Fruit fly (Drosophila melanogaster) whole organism, embryonic: Measurements from ENCODE around the gene CG13455.

ENCODE experiments used
- Antp ChIP-seq: fragments of 200-800 bp; sonication (Bioruptor generic); optimal IDR thresholded peaks from 3 replicates; lab custom pipeline; 2016; ENCODE audit warnings: missing biosample characterization, missing genetic modification characterization
- Awh ChIP-seq: fragments of 200-800 bp; sonication (Bioruptor generic); IDR thresholded peaks from 2 replicates; pipeline ENCODE4, ENCODE4 v1.3.6; 2022; ENCODE audit warnings: missing biosample characterization, missing genetic modification characterization
- Bgb ChIP-seq: fragments of 200-800 bp; sonication (Bioruptor generic); IDR thresholded peaks from 2 replicates; pipeline ENCODE4 v1.3.6; 2022; ENCODE audit warnings: missing biosample characterization, missing genetic modification characterization; ENCODE audit not compliant: partially characterized antibody
- CG10543 ChIP-seq: fragments of 200-800 bp; sonication (Bioruptor generic); optimal IDR thresholded peaks from 3 replicates; lab custom pipeline; 2017; ENCODE audit warnings: missing biosample characterization, mild to moderate bottlenecking, missing genetic modification characterization, moderate library complexity
- CG10565 ChIP-seq: fragments of 200-800 bp; sonication (Bioruptor generic); optimal IDR thresholded peaks from 3 replicates; lab custom pipeline; 2016; ENCODE audit warnings: missing biosample characterization, mild to moderate bottlenecking, missing genetic modification characterization
- CG13894 ChIP-seq: fragments of 200-800 bp; sonication (Bioruptor generic); optimal IDR thresholded peaks from 3 replicates; lab custom pipeline; 2018; ENCODE audit warnings: missing biosample characterization, mild to moderate bottlenecking, missing genetic modification characterization, moderate library complexity
- CG14014 ChIP-seq: fragments of 200-800 bp; sonication (Bioruptor generic); IDR thresholded peaks from 2 replicates; pipeline ENCODE4 v1.3.6; 2022; ENCODE audit warnings: missing biosample characterization, missing genetic modification characterization
- CG15696 ChIP-seq: fragments of 200-800 bp; sonication (Bioruptor generic); optimal IDR thresholded peaks from 2 replicates; lab custom pipeline; 2019; ENCODE audit warnings: missing biosample characterization, mild to moderate bottlenecking, missing genetic modification characterization, moderate library complexity
- CG1603 ChIP-seq: fragments of 200-800 bp; sonication (Bioruptor generic); optimal IDR thresholded peaks from 2 replicates; lab custom pipeline; 2019; ENCODE audit warnings: missing biosample characterization, mild to moderate bottlenecking, missing genetic modification characterization, moderate library complexity
- CG17829 ChIP-seq: fragments of 200-800 bp; optimal IDR thresholded peaks from 2 replicates; lab custom pipeline; 2019; ENCODE audit warnings: missing biosample characterization, mild to moderate bottlenecking, missing genetic modification characterization, moderate library complexity
- CG2199 ChIP-seq: fragments of 200-800 bp; sonication (Bioruptor generic); IDR thresholded peaks from 3 replicates; pipeline ENCODE4 v1.3.6; 2022; ENCODE audit warnings: missing biosample characterization, missing genetic modification characterization
- CG31388 ChIP-seq: fragments of 200-800 bp; sonication (Bioruptor generic); optimal IDR thresholded peaks from 2 replicates; lab custom pipeline; 2016; ENCODE audit warnings: missing biosample characterization, missing genetic modification characterization
- CG32772 ChIP-seq: fragments of 200-800 bp; sonication (Bioruptor generic); IDR thresholded peaks from 2 replicates; pipeline ENCODE4 v1.3.6; 2022; ENCODE audit warnings: missing biosample characterization, missing genetic modification characterization
- CG34224 ChIP-seq: fragments of 200-800 bp; sonication (Bioruptor generic); IDR thresholded peaks from 3 replicates; pipeline ENCODE4 v1.3.6; 2022; ENCODE audit warnings: missing biosample characterization, missing genetic modification characterization; ENCODE audit not compliant: partially characterized antibody
- CG34376 ChIP-seq: fragments of 200-800 bp; sonication (Bioruptor generic); optimal IDR thresholded peaks from 2 replicates; lab custom pipeline; 2018; ENCODE audit warnings: missing biosample characterization, mild to moderate bottlenecking, missing genetic modification characterization
- CG7839 ChIP-seq: fragments of 200-800 bp; sonication (Bioruptor generic); optimal IDR thresholded peaks from 3 replicates; lab custom pipeline; 2018; ENCODE audit warnings: missing biosample characterization, mild to moderate bottlenecking, missing genetic modification characterization, moderate library complexity
- CG8290 ChIP-seq, 3 experiments: fragments of 200-800 bp; sonication (Bioruptor generic); optimal IDR thresholded peaks; 2 replicates each; lab custom pipeline; 2016 to 2019; ENCODE audit warnings: missing biosample characterization in 3 of 3, missing genetic modification characterization in 3 of 3, mild to moderate bottlenecking in 2 of 3, moderate library complexity in 1 of 3
- CG9727 ChIP-seq: fragments of 200-800 bp; sonication (Bioruptor generic); optimal IDR thresholded peaks from 3 replicates; lab custom pipeline; 2017; ENCODE audit warnings: missing biosample characterization, mild to moderate bottlenecking, missing genetic modification characterization
- Doc3 ChIP-seq: fragments of 200-800 bp; sonication (Bioruptor generic); IDR thresholded peaks from 3 replicates; pipeline ENCODE4 v1.3.6; 2022; ENCODE audit warnings: missing biosample characterization, missing genetic modification characterization; ENCODE audit not compliant: partially characterized antibody
- Dp ChIP-seq: fragments of 200-800 bp; sonication (Bioruptor generic); optimal IDR thresholded peaks from 2 replicates; lab custom pipeline; 2018; ENCODE audit warnings: missing biosample characterization, mild to moderate bottlenecking, missing genetic modification characterization, moderate library complexity
- GATAe ChIP-seq: fragments of 200-800 bp; sonication (Bioruptor generic); conservative IDR thresholded peaks from 2 replicates; pipeline ENCODE4 v1.3.6; 2022; ENCODE audit warnings: missing biosample characterization, missing genetic modification characterization
- H2.0 ChIP-seq: fragments of 200-800 bp; sonication (Bioruptor generic); IDR thresholded peaks from 2 replicates; pipeline ENCODE4 v1.3.6; 2022; ENCODE audit warnings: missing biosample characterization, missing genetic modification characterization
- Kr ChIP-seq: fragments of 200-800 bp; sonication (Bioruptor generic); optimal IDR thresholded peaks from 2 replicates; lab custom pipeline; 2017; ENCODE audit warnings: missing biosample characterization, mild to moderate bottlenecking, missing genetic modification characterization
- MBD-R2 ChIP-seq: fragments of 200-800 bp; sonication (Bioruptor generic); IDR thresholded peaks from 2 replicates; pipeline ENCODE4 v1.3.6; 2022; ENCODE audit warnings: missing biosample characterization, missing genetic modification characterization
- Med ChIP-seq: fragments of 200-800 bp; sonication (Bioruptor generic); peaks from one replicate; lab custom pipeline; 2016; ENCODE audit warnings: missing biosample characterization, missing genetic modification characterization, mild to moderate bottlenecking, inconsistent platforms, moderate library complexity
- Nf-YA ChIP-seq: fragments of 200-800 bp; sonication (Bioruptor generic); IDR thresholded peaks from 2 replicates; pipeline ENCODE4 v1.3.6; 2022; ENCODE audit warnings: missing biosample characterization, missing genetic modification characterization
- Stat92E ChIP-seq, 3 experiments: fragments of >200 bp in 2 of 3; fragments of 200-800 bp in 1 of 3; sonication (Bioruptor generic) in 1 of 3; optimal IDR thresholded peaks; 2 replicates each; lab custom pipeline; 2017 to 2019; ENCODE audit warnings: missing biosample characterization in 3 of 3, missing genetic modification characterization in 3 of 3, mild to moderate bottlenecking in 1 of 3, moderate library complexity in 1 of 3
- Xrp1 ChIP-seq: fragments of 200-800 bp; sonication (Bioruptor generic); IDR thresholded peaks from 2 replicates; pipeline ENCODE4 v1.3.6; 2022; ENCODE audit warnings: missing biosample characterization, missing genetic modification characterization
- ato ChIP-seq: fragments of 200-800 bp; sonication (Bioruptor generic); IDR thresholded peaks from 2 replicates; pipeline ENCODE4 v1.3.6; 2022; ENCODE audit warnings: missing biosample characterization, missing genetic modification characterization; ENCODE audit not compliant: partially characterized antibody
- crp ChIP-seq, 2 experiments: fragments of 200-800 bp; sonication (Bioruptor generic); optimal IDR thresholded peaks; 2 replicates in 1 of 2; 3 replicates in 1 of 2; lab custom pipeline; 2017; ENCODE audit warnings: missing biosample characterization in 2 of 2, missing genetic modification characterization in 2 of 2, mild to moderate bottlenecking in 1 of 2, moderate library complexity in 1 of 2
- eve ChIP-seq, 2 experiments: fragments of >200 bp; optimal IDR thresholded peaks; 2 replicates each; lab custom pipeline; 2017; ENCODE audit warnings: missing biosample characterization in 2 of 2, missing genetic modification characterization in 2 of 2
- grn ChIP-seq: fragments of 200-800 bp; sonication (Bioruptor generic); optimal IDR thresholded peaks from 3 replicates; lab custom pipeline; 2017; ENCODE audit warnings: missing biosample characterization, missing genetic modification characterization
- jigr1 ChIP-seq: fragments of 200-800 bp; sonication (Bioruptor generic); IDR thresholded peaks from 3 replicates; pipeline ENCODE4 v1.3.6; 2022; ENCODE audit warnings: missing biosample characterization, missing genetic modification characterization
- lola ChIP-seq, 3 experiments: fragments of >200 bp in 2 of 3; fragments of 200-800 bp in 1 of 3; sonication (Bioruptor generic) in 1 of 3; optimal IDR thresholded peaks; 2 replicates each; lab custom pipeline; 2017 to 2019; ENCODE audit warnings: missing biosample characterization in 3 of 3, missing genetic modification characterization in 3 of 3, mild to moderate bottlenecking in 1 of 3, moderate library complexity in 1 of 3
- mirr ChIP-seq: fragments of 200-800 bp; sonication (Bioruptor generic); optimal IDR thresholded peaks from 3 replicates; lab custom pipeline; 2018; ENCODE audit warnings: missing biosample characterization, mild to moderate bottlenecking, missing genetic modification characterization
- pros ChIP-seq: fragments of 200-800 bp; sonication (Bioruptor generic); optimal IDR thresholded peaks from 3 replicates; lab custom pipeline; 2019; ENCODE audit warnings: missing biosample characterization, mild to moderate bottlenecking, missing genetic modification characterization, moderate library complexity
- sd ChIP-seq: fragments of 200-800 bp; sonication (Bioruptor generic); optimal IDR thresholded peaks from 3 replicates; lab custom pipeline; 2018; ENCODE audit warnings: missing biosample characterization, mild to moderate bottlenecking, missing genetic modification characterization, moderate library complexity
- sens ChIP-seq: fragments of 200-800 bp; sonication (Bioruptor generic); peaks from one replicate; lab custom pipeline; 2016; ENCODE audit warnings: missing biosample characterization, missing genetic modification characterization
- sug ChIP-seq: fragments of 200-800 bp; optimal IDR thresholded peaks from 2 replicates; lab custom pipeline; 2019; ENCODE audit warnings: missing biosample characterization, mild to moderate bottlenecking, missing genetic modification characterization, moderate library complexity
- tll ChIP-seq, 2 experiments: fragments of 200-800 bp in 1 of 2; fragments of >200 bp in 1 of 2; sonication (Bioruptor generic) in 1 of 2; optimal IDR thresholded peaks; 2 replicates each; lab custom pipeline; 2017 to 2019; ENCODE audit warnings: missing biosample characterization in 2 of 2, missing genetic modification characterization in 2 of 2, mild to moderate bottlenecking in 1 of 2, moderate library complexity in 1 of 2
- twi ChIP-seq: fragments of 200-800 bp; optimal IDR thresholded peaks from 2 replicates; lab custom pipeline; 2019; ENCODE audit warnings: missing biosample characterization, mild to moderate bottlenecking, missing genetic modification characterization, moderate library complexity
- unc-4 ChIP-seq: fragments of 200-800 bp; sonication (Bioruptor generic); IDR thresholded peaks from 2 replicates; pipeline ENCODE4 v1.3.6; 2022; ENCODE audit warnings: missing biosample characterization, missing genetic modification characterization; ENCODE audit not compliant: partially characterized antibody
- zen ChIP-seq: fragments of 200-800 bp; sonication (Bioruptor generic); optimal IDR thresholded peaks from 3 replicates; lab custom pipeline; 2018; ENCODE audit warnings: missing biosample characterization, mild to moderate bottlenecking, missing genetic modification characterization, moderate library complexity
- zen2 ChIP-seq: fragments of 200-800 bp; sonication (Bioruptor generic); IDR thresholded peaks from 3 replicates; pipeline ENCODE4 v1.3.6; 2022; ENCODE audit warnings: missing biosample characterization, missing genetic modification characterization; ENCODE audit not compliant: partially characterized antibody
- zf30C ChIP-seq: fragments of 200-800 bp; sonication (Bioruptor generic); optimal IDR thresholded peaks from 3 replicates; lab custom pipeline; 2018; ENCODE audit warnings: missing biosample characterization, mild to moderate bottlenecking, missing genetic modification characterization

Gene CG13455

dm6 chr3L:15516440-15516839 lies 20.1 kb downstream of the CG13455 start (continued):
- TF ChIP-seq CG32772 (GFP tag; lab: Robert Waterston, UW) (no peak), CG9727 (GFP tag; lab: Kevin White, UChicago) (no peak), CG8290 (GFP tag; optimal IDR thresholded peaks at IDR 0.05; lab: Kevin White, UChicago) (no peak), CG8290 (tag; optimal IDR thresholded peaks at IDR 0.05; lab: Kevin White, UChicago) (peak in 1 of 2 experiments; percentile 10), CG2199 (peak; percentile 14; the same call in 1 of the 3 replicates), ato (GFP tag; lab: Robert Waterston, UW) (no peak), Antp (no peak), lola (GFP tag; optimal IDR thresholded peaks at IDR 0.05; lab: Kevin White, UChicago) (peak in 1 of 3 experiments; percentile 57), CG1603 (tag; lab: Kevin White, UChicago) (no peak), Dp (GFP tag; lab: Kevin White, UChicago) (peak; percentile 12), CG34224 (GFP tag; lab: Robert Waterston, UW) (peak; percentile 43; the same call in 2 of the 3 replicates), CG14014 (peak; percentile 27; the same call in 1 of the 2 replicates), Bgb (GFP tag; lab: Robert Waterston, UW) (peak; percentile 34), MBD-R2 (GFP tag; lab: Robert Waterston, UW) (peak; percentile 34; the same call in 1 of the 2 replicates), Med (GFP tag; lab: Kevin White, UChicago) (peak; percentile 54), Doc3 (GFP tag; lab: Robert Waterston, UW) (0 out of 3 replicates have a peak, but pooled peaks have one; percentile 36), CG10565 (no peak), unc-4 (GFP tag; lab: Robert Waterston, UW) (0 out of 2 replicates have a peak, but pooled peaks have one; percentile 36)

- TF ChIP-seq Kr (GFP tag; lab: Kevin White, UChicago) (peak; percentile 8), twi (peak; percentile 36), zen (peak; percentile 69), Nf-YA (GFP tag; lab: Robert Waterston, UW) (no peak), crp (GFP tag; optimal IDR thresholded peaks at IDR 0.05; lab: Kevin White, UChicago) (peak in 1 of 2 experiments; percentile 1), CG2199 (0 out of 3 replicates have a peak, but pooled peaks have one; percentile 21), Bgb (GFP tag; lab: Robert Waterston, UW) (no peak), Xrp1 (GFP tag; lab: Robert Waterston, UW) (0 out of 2 replicates have a peak, but pooled peaks have one; percentile 8), CG17829 (no peak), pros (GFP tag; lab: Kevin White, UChicago) (peak; percentile 44), sens (GFP tag; lab: Kevin White, UChicago) (peak; percentile 60), Awh (GFP tag; lab: Robert Waterston, UW) (0 out of 2 replicates have a peak, but pooled peaks have one; percentile 10), tll (GFP tag; optimal IDR thresholded peaks at IDR 0.05; lab: Kevin White, UChicago) (peak in 1 of 2 experiments; percentile 32)
- TF ChIP-seq, all 482 proteins: peak for 10
These were observed 20.6 kb downstream of the CG13455 start, which contains the start of gene CG13454 for dm6 chr3L:15516956-15517355. Gene CG13454 (minus strand): TSS chr3L:15517056.

dm6 chr3L:15517508-15517907 lies 21.1 kb downstream of the CG13455 start:
- no peak for TF ChIP-seq CG13894 (tag; lab: Kevin White, UChicago)
- TF ChIP-seq CG31388 (GFP tag; lab: Kevin White, UChicago): no peak
- peak; percentile 9 for TF ChIP-seq sug (tag; lab: Kevin White, UChicago)
- no peak for TF ChIP-seq zen2
- TF ChIP-seq eve (GFP tag; optimal IDR thresholded peaks at IDR 0.05; lab: Kevin White, UChicago): peak in 1 of 2 experiments; percentile 33
- no peak for TF ChIP-seq Stat92E (GFP tag; optimal IDR thresholded peaks at IDR 0.05; lab: Kevin White, UChicago)
- no peak for TF ChIP-seq jigr1 (GFP tag; lab: Robert Waterston, UW)
- peak; percentile 18 for TF ChIP-seq Med (GFP tag; lab: Kevin White, UChicago)
- 0 out of 2 replicates have a peak, but pooled peaks have one; percentile 18 for TF ChIP-seq H2.0 (GFP tag; lab: Robert Waterston, UW)
- TF ChIP-seq GATAe: peak; percentile 72
- no peak for TF ChIP-seq CG10543 (GFP tag; lab: Kevin White, UChicago)
- peak; percentile 12 for TF ChIP-seq mirr (GFP tag; lab: Kevin White, UChicago)
- peak; percentile 8 for TF ChIP-seq grn
- TF ChIP-seq CG7839: no peak
- TF ChIP-seq CG15696: peak; percentile 12
- peak; percentile 25 for TF ChIP-seq CG34376 (GFP tag; lab: Kevin White, UChicago)
- TF ChIP-seq sd (tag; lab: Kevin White, UChicago): peak; percentile 55
- peak; percentile 87 for TF ChIP-seq zf30C (GFP tag; lab: Kevin White, UChicago)
